Worm (Caenorhabditis elegans) whole organism, early embryonic: ENCODE results near the gene pix-1.

Experiments used
- B0310.2 ChIP-seq: sonication (generic microtip); optimal IDR thresholded peaks from 2 replicates; lab custom pipeline; 2016; ENCODE audit warnings: mild to moderate bottlenecking, missing genetic modification characterization, missing compliant biosample characterization
- ama-1 ChIP-seq: fragments of 150-350 bp; optimal IDR thresholded peaks from 2 replicates; lab custom pipeline; 2014
- ceh-36 ChIP-seq: sonication (generic microtip); optimal IDR thresholded peaks from 2 replicates; lab custom pipeline; 2016; ENCODE audit warnings: missing genetic modification characterization, inconsistent platforms, missing compliant biosample characterization
- ets-7 ChIP-seq: sonication (generic microtip); optimal IDR thresholded peaks from 2 replicates; lab custom pipeline; 2016; ENCODE audit warnings: missing genotype, missing genetic modification characterization, missing compliant biosample characterization
- flt-1 ChIP-seq: fragments of 200-800 bp; sonication (Bioruptor generic); IDR thresholded peaks from 2 replicates; pipeline ENCODE4 v1.3.6; 2022; ENCODE audit warnings: missing genetic modification characterization, missing compliant biosample characterization
- hmbx-1 ChIP-seq: sonication (generic microtip); optimal IDR thresholded peaks from 2 replicates; lab custom pipeline; 2016; ENCODE audit warnings: mild to moderate bottlenecking, missing genetic modification characterization, missing compliant biosample characterization
- pes-1 ChIP-seq: fragments of 200-800 bp; sonication (Bioruptor generic); IDR thresholded peaks from 2 replicates; pipeline ENCODE4 v1.3.6; 2022; ENCODE audit warnings: missing genetic modification reagents, missing genetic modification characterization, missing compliant biosample characterization
- tra-4 ChIP-seq: sonication (generic microtip); optimal IDR thresholded peaks from 2 replicates; lab custom pipeline; 2017; ENCODE audit warnings: missing genetic modification characterization, missing compliant biosample characterization

ce11 chrX:13730209-13730975 lies 3.3 kb downstream of the pix-1 start:
- peak; percentile 1 for TF ChIP-seq B0310.2 (tag; lab: Kevin White, UChicago)
- TF ChIP-seq ama-1, result no peak
- TF ChIP-seq tra-4 (tag; lab: Kevin White, UChicago), result no peak
- TF ChIP-seq pes-1 (GFP tag; lab: Robert Waterston, UW), result peak; percentile 60
- no peak for TF ChIP-seq hmbx-1 (tag; lab: Kevin White, UChicago)
- TF ChIP-seq ets-7, result no peak
- TF ChIP-seq ceh-36, result no peak
- peak; percentile 42; the same call in 1 of the 2 replicates for TF ChIP-seq flt-1 (GFP tag; lab: Robert Waterston, UW)
